Worm (Caenorhabditis elegans): ENCODE data around the gene C16A3.2.

The C16A3.2 gene

ce11 chrIII:6421473-6421872 is 31.8 kb downstream of the C16A3.2 start:
- no peak for TF ChIP-seq ztf-11 (tag; optimal IDR thresholded peaks at IDR 0.05)
- TF ChIP-seq flh-1 (GFP tag; optimal IDR thresholded peaks at IDR 0.05), result no peak
- TF ChIP-seq nhr-12 (tag; optimal IDR thresholded peaks at IDR 0.05), result peak; percentile 52
- TF ChIP-seq lin-32 (GFP tag; optimal IDR thresholded peaks at IDR 0.05), result no peak

- TF ChIP-seq nhr-2 (tag; optimal IDR thresholded peaks at IDR 0.05) (no peak), ces-1 (GFP tag; optimal IDR thresholded peaks at IDR 0.05) (no peak), hlh-1 (tag; optimal IDR thresholded peaks at IDR 0.05) (no peak), bed-3 (GFP tag; optimal IDR thresholded peaks at IDR 0.05) (no peak)
Measured at ce11 chrIII:6421973-6422511, 32.4 kb downstream of the C16A3.2 start.

DNA sequence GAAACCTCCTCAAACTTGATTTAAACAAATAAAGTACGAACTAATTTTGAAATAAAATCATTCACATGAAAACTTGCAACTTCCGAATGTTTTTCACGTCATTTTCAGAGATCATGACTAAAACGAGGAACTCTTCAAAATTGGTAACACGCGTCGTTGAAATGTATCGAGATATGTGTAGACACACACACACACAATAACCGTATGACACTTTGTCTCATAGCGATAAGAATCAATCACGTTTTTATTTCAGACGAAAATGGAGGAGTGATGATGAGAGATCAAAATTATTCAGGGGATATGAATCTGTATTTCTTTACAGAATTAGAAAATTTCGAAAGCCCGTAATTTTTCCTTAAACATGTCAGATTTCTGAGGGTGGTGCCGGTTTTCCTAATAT is 33.1 kb downstream of the C16A3.2 start:
- TF ChIP-seq lin-13 (tag; optimal IDR thresholded peaks at IDR 0.05) (no peak), lsy-2 (tag; optimal IDR thresholded peaks at IDR 0.05) (no peak), nhr-12 (tag; optimal IDR thresholded peaks at IDR 0.05) (no peak), ceh-83 (GFP tag; optimal IDR thresholded peaks at IDR 0.05) (no peak), unc-39 (tag; optimal IDR thresholded peaks at IDR 0.05) (no peak), nhr-76 (tag; optimal IDR thresholded peaks at IDR 0.05) (no peak), mls-2 (tag; optimal IDR thresholded peaks at IDR 0.05) (no peak), ztf-11 (tag; optimal IDR thresholded peaks at IDR 0.05) (no peak), drap-1 (GFP tag; optimal IDR thresholded peaks at IDR 0.05) (no peak), mep-1 (tag; optimal IDR thresholded peaks at IDR 0.05) (no peak), unc-62 (GFP tag; optimal IDR thresholded peaks at IDR 0.05) (no peak), sem-2 (GFP tag; optimal IDR thresholded peaks at IDR 0.05) (no peak), hlh-1 (tag; optimal IDR thresholded peaks at IDR 0.05) (no peak), zip-8 (tag; optimal IDR thresholded peaks at IDR 0.05) (no peak), ceh-43 (GFP tag; optimal IDR thresholded peaks at IDR 0.05) (no peak), sptf-1 (tag; optimal IDR thresholded peaks at IDR 0.05) (no peak), mab-5 (tag; optimal IDR thresholded peaks at IDR 0.05) (no peak)

- TF ChIP-seq pha-4 (tag; optimal IDR thresholded peaks at IDR 0.05) (no peak), lsy-2 (tag; optimal IDR thresholded peaks at IDR 0.05) (no peak), ceh-83 (GFP tag; optimal IDR thresholded peaks at IDR 0.05) (no peak), sem-2 (GFP tag; optimal IDR thresholded peaks at IDR 0.05) (no peak), mep-1 (tag; optimal IDR thresholded peaks at IDR 0.05) (no peak), elt-3 (tag; optimal IDR thresholded peaks at IDR 0.05) (no peak), elt-1 (tag; optimal IDR thresholded peaks at IDR 0.05; ENCODE audit: borderline replicate concordance, insufficient read depth) (no peak), nhr-2 (tag; optimal IDR thresholded peaks at IDR 0.05) (no peak), unc-62 (GFP tag; optimal IDR thresholded peaks at IDR 0.05) (no peak), unc-39 (tag; optimal IDR thresholded peaks at IDR 0.05) (no peak)
Measured at ce11 chrIII:6427205-6427604, 37.6 kb downstream of the C16A3.2 start, which contains the start of gene C05D11.8. C05D11.8 (minus strand) TSS chrIII:6427305.

- TF ChIP-seq cnd-1 (tag; optimal IDR thresholded peaks at IDR 0.05), result no peak
- no peak for TF ChIP-seq unc-62 (GFP tag; optimal IDR thresholded peaks at IDR 0.05)
- no peak for TF ChIP-seq sptf-1 (tag; optimal IDR thresholded peaks at IDR 0.05)
Measured at ce11 chrIII:6430834-6431233, 41.2 kb downstream of the C16A3.2 start, which contains the start of gene popl-1. popl-1 (minus strand) TSS chrIII:6430934.

DNA sequence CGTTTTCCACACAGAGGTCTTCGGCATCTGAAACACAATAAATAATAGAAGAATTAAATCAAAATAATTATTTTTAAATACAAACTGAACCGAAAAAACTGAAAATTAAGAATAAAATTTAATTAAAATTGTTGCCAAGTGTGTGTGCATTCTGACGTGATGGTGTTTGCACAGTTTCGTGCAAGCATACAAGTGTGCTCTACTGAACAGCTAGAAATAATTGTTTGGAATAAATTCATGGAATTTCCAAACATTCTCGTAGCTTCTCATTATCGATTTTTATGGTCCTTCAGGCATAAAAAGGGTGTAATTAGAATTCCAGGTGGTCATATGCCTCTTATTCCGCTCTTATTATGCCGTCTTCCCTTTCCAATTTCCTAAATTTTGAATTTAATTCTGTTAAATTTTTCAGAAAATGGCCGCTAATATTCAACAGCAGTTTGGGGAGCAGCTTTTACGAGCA is 42.2 kb downstream of the C16A3.2 start, which contains the start of the genes mrps-17 and txdc-9:
mrps-17 (minus strand) TSS at position 33 of the 463 bp plus-strand sequence.
txdc-9 (plus strand) TSS at position 413 of the 463 bp plus-strand sequence.
- peak; percentile 80 for TF ChIP-seq ceh-43 (GFP tag; optimal IDR thresholded peaks at IDR 0.05)
- TF ChIP-seq sptf-1 (tag; optimal IDR thresholded peaks at IDR 0.05), result peak; percentile 55
- TF ChIP-seq lin-13 (tag; optimal IDR thresholded peaks at IDR 0.05), result peak; percentile 48
- peak; percentile 86 for TF ChIP-seq pha-4 (tag; optimal IDR thresholded peaks at IDR 0.05)
- TF ChIP-seq unc-39 (tag; optimal IDR thresholded peaks at IDR 0.05), result no peak
- TF ChIP-seq ham-2 (GFP tag; optimal IDR thresholded peaks at IDR 0.05), result peak; percentile 70
- TF ChIP-seq zip-8 (tag; optimal IDR thresholded peaks at IDR 0.05), result no peak
- TF ChIP-seq hlh-1 (tag; optimal IDR thresholded peaks at IDR 0.05), result peak; percentile 30
- no peak for TF ChIP-seq blmp-1 (tag; optimal IDR thresholded peaks at IDR 0.05)
- TF ChIP-seq ces-1 (GFP tag; optimal IDR thresholded peaks at IDR 0.05), result peak; percentile 99
- TF ChIP-seq lsy-2 (tag; optimal IDR thresholded peaks at IDR 0.05), result peak; percentile 81
- no peak for TF ChIP-seq ceh-83 (GFP tag; optimal IDR thresholded peaks at IDR 0.05)
- TF ChIP-seq nhr-2 (tag; optimal IDR thresholded peaks at IDR 0.05), result no peak
- TF ChIP-seq lin-32 (GFP tag; optimal IDR thresholded peaks at IDR 0.05), result no peak
- peak; percentile 75 for TF ChIP-seq mep-1 (tag; optimal IDR thresholded peaks at IDR 0.05)
- TF ChIP-seq sem-2 (GFP tag; optimal IDR thresholded peaks at IDR 0.05), result no peak
